Fruit fly (Drosophila melanogaster): ENCODE data around the gene RpL30.

The RpL30 gene

DNA sequence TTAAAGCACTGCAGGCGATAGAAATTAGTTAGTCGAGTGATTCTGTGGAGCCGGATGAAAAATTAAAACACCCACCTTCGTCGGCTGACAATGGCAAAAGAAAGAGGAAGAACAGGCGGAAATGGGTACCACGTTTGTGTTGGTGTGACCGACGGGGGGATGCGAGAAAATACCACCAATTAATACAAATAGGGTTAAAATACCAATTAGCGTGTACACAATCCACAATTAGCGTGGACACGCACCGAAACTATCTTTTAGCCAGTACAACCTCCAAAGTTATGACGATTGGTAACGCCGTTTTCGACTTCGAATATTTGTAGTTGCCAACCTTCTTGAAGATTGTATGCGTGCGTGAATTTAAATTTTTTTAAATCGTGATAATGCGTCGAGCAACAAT is at the start of gene RpL30 (continued):
- TF ChIP-seq CG6808 (GFP tag; optimal IDR thresholded peaks at IDR 0.05) (peak; percentile 96), Eip93F (GFP tag; optimal IDR thresholded peaks at IDR 0.05) (no peak), CG15336 (GFP tag; IDR thresholded peaks at IDR 0.05) (peak; percentile 70), CG9139 (GFP tag; optimal IDR thresholded peaks at IDR 0.05) (peak; percentile 84), acj6 (GFP tag; optimal IDR thresholded peaks at IDR 0.05) (peak; percentile 48), cyc (GFP tag; optimal IDR thresholded peaks at IDR 0.05) (peak; percentile 77), eg (GFP tag; IDR thresholded peaks at IDR 0.05) (peak; percentile 85), spab (GFP tag; optimal IDR thresholded peaks at IDR 0.05) (peak; percentile 46)

DNA sequence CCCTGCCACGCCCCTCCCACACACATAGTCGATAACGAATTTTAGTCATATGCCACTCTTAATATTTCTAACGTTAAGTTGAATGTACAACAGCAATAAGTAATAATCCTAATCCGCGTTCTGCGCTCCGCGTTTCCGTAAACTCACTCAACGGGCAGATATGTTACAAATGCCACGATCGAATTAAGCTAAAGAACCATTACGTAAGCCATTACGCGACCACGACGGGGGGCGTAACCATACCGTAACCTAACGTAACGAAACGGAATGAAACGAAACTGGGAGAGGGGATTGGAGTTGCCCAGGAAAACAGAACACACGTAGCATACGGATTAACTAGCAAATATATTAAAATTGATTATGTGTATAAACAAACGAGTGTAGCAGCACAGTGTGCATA is 48.7 kb upstream of the RpL30 start:
- no peak for TF ChIP-seq CG1621 (tag; optimal IDR thresholded peaks at IDR 0.05)

- no peak for TF ChIP-seq dac (GFP tag; optimal IDR thresholded peaks at IDR 0.05)
- no peak for TF ChIP-seq vri (GFP tag; optimal IDR thresholded peaks at IDR 0.05)
- no peak for TF ChIP-seq Ets96B (tag; optimal IDR thresholded peaks at IDR 0.05)
- TF ChIP-seq Eip93F (GFP tag; optimal IDR thresholded peaks at IDR 0.05): no peak
- TF ChIP-seq CG9139 (GFP tag; optimal IDR thresholded peaks at IDR 0.05): no peak
- no peak for TF ChIP-seq CG34406 (GFP tag; optimal IDR thresholded peaks at IDR 0.05)
- no peak for TF ChIP-seq CG31627 (GFP tag; optimal IDR thresholded peaks at IDR 0.05)
- TF ChIP-seq fd85E (GFP tag; optimal IDR thresholded peaks at IDR 0.05): no peak
- no peak for TF ChIP-seq OdsH (GFP tag; optimal IDR thresholded peaks at IDR 0.05)
- no peak for TF ChIP-seq Sox102F (GFP tag; optimal IDR thresholded peaks at IDR 0.05)
- TF ChIP-seq CG6163 (GFP tag; IDR thresholded peaks at IDR 0.05): peak; percentile 5; the same call in 1 of the 3 replicates
- no peak for TF ChIP-seq Hr39 (GFP tag; optimal IDR thresholded peaks at IDR 0.05)
- TF ChIP-seq CG8119 (GFP tag; IDR thresholded peaks at IDR 0.05): 0 out of 3 replicates have a peak, but pooled peaks have one; percentile 8
These were observed 45.4 kb upstream of the RpL30 start for dm6 chr2L:19054516-19054887.

dm6 chr2L:19053860-19054515 is 44.9 kb upstream of the RpL30 start, which contains the start of gene CG10492:
Gene CG10492, plus strand, starts transcription at chr2L:19054078.
- TF ChIP-seq CG6854 (GFP tag; optimal IDR thresholded peaks at IDR 0.05) (peak; percentile 6), Smox (GFP tag; optimal IDR thresholded peaks at IDR 0.05) (no peak), CG32006 (GFP tag; optimal IDR thresholded peaks at IDR 0.05) (no peak), Sox14 (GFP tag; optimal IDR thresholded peaks at IDR 0.05) (peak; percentile 40), CG8119 (GFP tag; IDR thresholded peaks at IDR 0.05) (peak; percentile 32; the same call in 1 of the 3 replicates), CG7368 (GFP tag; optimal IDR thresholded peaks at IDR 0.05) (no peak), CG1621 (tag; optimal IDR thresholded peaks at IDR 0.05) (peak; percentile 47), Eip78C (GFP tag) (peak; percentile 48), fd85E (GFP tag; optimal IDR thresholded peaks at IDR 0.05) (no peak), achi (GFP tag; optimal IDR thresholded peaks at IDR 0.05) (peak; percentile 15), CG15336 (GFP tag; IDR thresholded peaks at IDR 0.05) (peak; percentile 28; the same call in 1 of the 2 replicates), net (GFP tag; optimal IDR thresholded peaks at IDR 0.05) (peak; percentile 10), eg (GFP tag; IDR thresholded peaks at IDR 0.05) (peak; percentile 33; the same call in 1 of the 3 replicates), Ets96B (tag; optimal IDR thresholded peaks at IDR 0.05) (no peak), CG8319 (GFP tag; optimal IDR thresholded peaks at IDR 0.05) (no peak), fkh (GFP tag; optimal IDR thresholded peaks at IDR 0.05) (no peak)

dm6 chr2L:19051534-19052100 is 42.5 kb upstream of the RpL30 start, which contains the start of gene Rpn3:
Gene Rpn3, plus strand, starts transcription at chr2L:19051790.
- TF ChIP-seq CG7368 (GFP tag; optimal IDR thresholded peaks at IDR 0.05) (peak; percentile 77), fd85E (GFP tag; optimal IDR thresholded peaks at IDR 0.05) (no peak), dsx (GFP tag; optimal IDR thresholded peaks at IDR 0.05; ENCODE audit: poor library complexity, severe bottlenecking) (peak; percentile 85), CG10669 (GFP tag; optimal IDR thresholded peaks at IDR 0.05) (peak; percentile 75), CG8319 (GFP tag; optimal IDR thresholded peaks at IDR 0.05) (peak; percentile 62), CG16779 (tag; optimal IDR thresholded peaks at IDR 0.05) (no peak), CG10631 (GFP tag; optimal IDR thresholded peaks at IDR 0.05) (no peak), CG6276 (GFP tag; optimal IDR thresholded peaks at IDR 0.05) (no peak), dac (GFP tag; optimal IDR thresholded peaks at IDR 0.05) (peak; percentile 56), esn (GFP tag; optimal IDR thresholded peaks at IDR 0.05) (peak; percentile 91), CG6163 (GFP tag; IDR thresholded peaks at IDR 0.05) (peak; percentile 92), Ets21C (GFP tag; optimal IDR thresholded peaks at IDR 0.05) (peak; percentile 77), CG6792 (GFP tag; optimal IDR thresholded peaks at IDR 0.05) (peak; percentile 82), Eip75B (GFP tag; optimal IDR thresholded peaks at IDR 0.05) (peak; percentile 84), OdsH (GFP tag; optimal IDR thresholded peaks at IDR 0.05) (no peak), svp (GFP tag) (no peak), CG34406 (GFP tag; optimal IDR thresholded peaks at IDR 0.05) (peak; percentile 84), topi (GFP tag; optimal IDR thresholded peaks at IDR 0.05) (peak; percentile 82), Lpt (GFP tag; optimal IDR thresholded peaks at IDR 0.05) (peak; percentile 71), CG32006 (GFP tag; optimal IDR thresholded peaks at IDR 0.05) (peak; percentile 80), cyc (GFP tag; optimal IDR thresholded peaks at IDR 0.05) (peak; percentile 82)
